Worm (Caenorhabditis elegans): ENCODE measurements around the gene xbp-1.

DNA sequence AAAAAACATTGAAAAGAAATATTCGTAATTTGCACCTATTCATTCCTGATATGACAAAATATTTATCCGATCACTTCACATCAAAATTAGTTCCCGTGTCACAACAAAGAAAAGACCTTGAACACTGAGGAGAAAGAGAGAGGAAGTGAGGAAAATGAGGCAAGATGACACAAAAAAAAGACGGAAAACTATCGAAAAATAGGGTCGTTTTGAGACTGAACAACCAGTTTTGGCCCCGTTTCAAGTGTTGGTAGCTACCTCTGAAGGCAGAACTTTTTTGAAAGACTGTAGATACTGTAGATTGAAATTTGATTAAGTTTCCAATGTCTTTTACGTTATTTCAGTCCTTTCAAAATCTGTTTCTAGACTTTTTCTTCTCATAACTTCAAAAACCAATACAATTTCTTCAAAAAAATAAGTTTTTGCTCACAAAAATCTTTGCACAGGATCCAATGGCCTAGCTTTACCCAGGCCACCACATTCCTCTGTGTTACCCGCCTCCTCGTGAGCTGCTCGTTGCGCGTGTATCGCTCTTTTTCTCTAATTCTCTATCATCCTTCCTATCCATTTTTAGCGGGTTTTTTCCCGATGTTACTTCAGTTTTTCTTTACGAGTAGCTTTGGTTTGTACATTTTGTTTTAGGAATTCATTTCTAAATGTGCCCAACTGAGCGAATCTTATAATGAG, 2.8 kb downstream of the xbp-1 start:
- TF ChIP-seq ztf-11 (tag; optimal IDR thresholded peaks at IDR 0.05) (no peak), nhr-76 (tag; optimal IDR thresholded peaks at IDR 0.05) (no peak), cnd-1 (tag; optimal IDR thresholded peaks at IDR 0.05) (no peak), bed-3 (GFP tag; optimal IDR thresholded peaks at IDR 0.05) (no peak), blmp-1 (tag; optimal IDR thresholded peaks at IDR 0.05) (no peak), pha-4 (tag; optimal IDR thresholded peaks at IDR 0.05) (no peak), nhr-237 (tag; optimal IDR thresholded peaks at IDR 0.05) (peak; percentile 5), sptf-1 (tag; optimal IDR thresholded peaks at IDR 0.05) (no peak), unc-39 (tag; optimal IDR thresholded peaks at IDR 0.05) (no peak), hlh-1 (tag; optimal IDR thresholded peaks at IDR 0.05) (no peak), ces-1 (GFP tag; optimal IDR thresholded peaks at IDR 0.05) (peak; percentile 15), lin-13 (tag; optimal IDR thresholded peaks at IDR 0.05) (no peak), lsy-2 (tag; optimal IDR thresholded peaks at IDR 0.05) (peak; percentile 50)

All from whole organism, mixed stage, embryonic.